Fruit fly (Drosophila melanogaster) S2 (cell line): ENCODE data around the gene Cdc37.

Source experiments
- CG8478 ChIP-seq: fragments of >200 bp; optimal IDR thresholded peaks from 2 replicates; lab custom pipeline; 2018
- CTCF ChIP-seq, 2 experiments: fragments of >200 bp; optimal IDR thresholded peaks; 2 replicates each; lab custom pipeline; 2018

dm6 chr3L:1777249-1777648, 17.9 kb upstream of the Cdc37 start, which contains the start of the genes CG2021 and mRpL46:
- no peak for TF ChIP-seq CTCF (optimal IDR thresholded peaks at IDR 0.05; lab: Kevin White, UChicago)
- no peak for TF ChIP-seq CG8478 (lab: Kevin White, UChicago)
